Worm (Caenorhabditis elegans) whole organism, young adult: Measurements from ENCODE around the gene C15H7.3.

Experiments
- F52B5.7 ChIP-seq: sonication (generic microtip); optimal IDR thresholded peaks from 2 replicates; lab custom pipeline; 2016; ENCODE audit warnings: mild to moderate bottlenecking, missing genetic modification characterization, missing compliant biosample characterization
- ama-1 ChIP-seq, 3 experiments: fragments of 150-350 bp in 1 of 3; sonication (generic microtip) in 2 of 3; optimal IDR thresholded peaks; 2 replicates each; lab custom pipeline; 2014 to 2018; ENCODE audit warnings: missing biosample characterization in 2 of 3, missing genetic modification characterization in 2 of 3, missing genetic modification reagents in 2 of 3
- lin-40 ChIP-seq: sonication (generic microtip); optimal IDR thresholded peaks from 2 replicates; lab custom pipeline; 2016; ENCODE audit warnings: missing genetic modification characterization, mild to moderate bottlenecking, missing compliant biosample characterization, missing genotype, missing genetic modification reagents

ce11 chrIII:9669546-9669945 is 17.8 kb upstream of the C15H7.3 start:
- TF ChIP-seq lin-40 (tag; lab: Kevin White, UChicago) (no peak), ama-1 (optimal IDR thresholded peaks at IDR 0.05; lab: Kevin White, UChicago) (no peak), ama-1 (GFP tag; optimal IDR thresholded peaks at IDR 0.05; lab: Kevin White, UChicago) (no peak), F52B5.7 (tag; lab: Kevin White, UChicago) (no peak)
